Fruit fly (Drosophila melanogaster): ENCODE data around the gene CG14915.

dm6 chr2L:11069475-11069874 lies 1.4 kb upstream of the CG14915 start:
- peak; percentile 15 for TF ChIP-seq br (GFP tag; optimal IDR thresholded peaks at IDR 0.05)
- TF ChIP-seq GATAd (GFP tag; optimal IDR thresholded peaks at IDR 0.05) = no peak
- peak; percentile 52 for TF ChIP-seq fru (GFP tag; optimal IDR thresholded peaks at IDR 0.05)
- TF ChIP-seq h (GFP tag; optimal IDR thresholded peaks at IDR 0.05) = peak; percentile 28
- no peak for TF ChIP-seq Hr78 (GFP tag; optimal IDR thresholded peaks at IDR 0.05)
- no peak for TF ChIP-seq tai (GFP tag; optimal IDR thresholded peaks at IDR 0.05)
- no peak for TF ChIP-seq CG9705 (GFP tag; optimal IDR thresholded peaks at IDR 0.05)
- no peak for TF ChIP-seq usp (GFP tag; optimal IDR thresholded peaks at IDR 0.05)
- TF ChIP-seq CG32264 (GFP tag; optimal IDR thresholded peaks at IDR 0.05) = no peak
- no peak for TF ChIP-seq Hnf4 (GFP tag; optimal IDR thresholded peaks at IDR 0.05)
